Worm (Caenorhabditis elegans): ENCODE data around the gene ZK507.1.

Gene ZK507.1

ce11 chrIII:9051119-9051597 lies 50.0 kb downstream of the ZK507.1 start:
- TF ChIP-seq dpl-1 (GFP tag; optimal IDR thresholded peaks at IDR 0.05) (peak; percentile 46 to 56 (median 54)), efl-1 (optimal IDR thresholded peaks at IDR 0.05) (peak; percentile 46 to 66), efl-1 (GFP tag; optimal IDR thresholded peaks at IDR 0.05 in 1 of 2) (peak; percentile 53 to 95), tbx-2 (tag; optimal IDR thresholded peaks at IDR 0.05) (peak; percentile 6), fos-1 (tag; optimal IDR thresholded peaks at IDR 0.05) (no peak), nhr-71 (tag; optimal IDR thresholded peaks at IDR 0.05) (peak; percentile 93), mdl-1 (tag; optimal IDR thresholded peaks at IDR 0.05) (peak in 1 of 2 experiments; percentile 63), lin-15B (tag; optimal IDR thresholded peaks at IDR 0.05) (peak; percentile 23), nhr-47 (tag; optimal IDR thresholded peaks at IDR 0.05) (peak; percentile 68), nhr-12 (tag; optimal IDR thresholded peaks at IDR 0.05) (no peak), sup-37 (GFP tag; optimal IDR thresholded peaks at IDR 0.05) (no peak), pag-3 (tag; optimal IDR thresholded peaks at IDR 0.05; ENCODE audit: borderline replicate concordance, insufficient read depth) (peak; percentile 36), Y116A8C.19 (tag; optimal IDR thresholded peaks at IDR 0.05; ENCODE audit: borderline replicate concordance) (no peak), isw-1 (GFP tag; IDR thresholded peaks at IDR 0.05) (peak; percentile 45), snu-23 (GFP tag; optimal IDR thresholded peaks at IDR 0.05) (peak; percentile 89), jun-1 (tag; optimal IDR thresholded peaks at IDR 0.05) (peak; percentile 3), hlh-17 (GFP tag; optimal IDR thresholded peaks at IDR 0.05; ENCODE audit: borderline replicate concordance) (no peak), lin-14 (GFP tag; optimal IDR thresholded peaks at IDR 0.05) (peak; percentile 81), unc-98 (GFP tag; IDR thresholded peaks at IDR 0.05) (no peak), rnt-1 (tag; optimal IDR thresholded peaks at IDR 0.05) (peak; percentile 75), ztf-11 (tag; optimal IDR thresholded peaks at IDR 0.05) (no peak), hlh-4 (tag; optimal IDR thresholded peaks at IDR 0.05) (no peak), efl-3 (GFP tag; optimal IDR thresholded peaks at IDR 0.05) (no peak), mep-1 (tag; optimal IDR thresholded peaks at IDR 0.05) (peak; percentile 98), nhr-11 (tag; optimal IDR thresholded peaks at IDR 0.05) (no peak), aha-1 (tag; optimal IDR thresholded peaks at IDR 0.05) (no peak), nhr-77 (tag; optimal IDR thresholded peaks at IDR 0.05) (no peak), swsn-7 (tag; optimal IDR thresholded peaks at IDR 0.05) (peak; percentile 84), ceh-8 (GFP tag; optimal IDR thresholded peaks at IDR 0.05) (no peak), ceh-63 (GFP tag; optimal IDR thresholded peaks at IDR 0.05) (no peak), ztf-4 (tag; optimal IDR thresholded peaks at IDR 0.05) (peak; percentile 91), fkh-8 (tag; optimal IDR thresholded peaks at IDR 0.05) (peak; percentile 75), C04F5.9 (tag; optimal IDR thresholded peaks at IDR 0.05) (peak; percentile 21), egl-13 (tag; optimal IDR thresholded peaks at IDR 0.05) (no peak), lin-39 (tag; optimal IDR thresholded peaks at IDR 0.05) (no peak), lsy-2 (tag; optimal IDR thresholded peaks at IDR 0.05) (peak; percentile 79 to 87), C34B4.2 (tag; optimal IDR thresholded peaks at IDR 0.05) (no peak), nhr-76 (tag; optimal IDR thresholded peaks at IDR 0.05) (no peak), nhr-90 (tag; optimal IDR thresholded peaks at IDR 0.05; ENCODE audit: poor library complexity) (peak; percentile 70), ceh-82 (tag; optimal IDR thresholded peaks at IDR 0.05) (peak in 1 of 3 experiments; percentile 58), unc-30 (tag; optimal IDR thresholded peaks at IDR 0.05) (no peak), nhr-85 (tag) (peak; percentile 95), blmp-1 (tag; optimal IDR thresholded peaks at IDR 0.05) (peak; percentile 66), nhr-19 (GFP tag; conservative IDR thresholded peaks at IDR 0.05) (peak; percentile 83), unc-130 (tag; optimal IDR thresholded peaks at IDR 0.05) (no peak), zag-1 (tag; optimal IDR thresholded peaks at IDR 0.05) (no peak), grh-1 (GFP tag; IDR thresholded peaks at IDR 0.05) (peak; percentile 68), mef-2 (tag; optimal IDR thresholded peaks at IDR 0.05) (no peak), lin-13 (GFP tag; optimal IDR thresholded peaks at IDR 0.05) (peak; percentile 73), vab-15 (tag; optimal IDR thresholded peaks at IDR 0.05) (no peak), nhr-28 (tag; optimal IDR thresholded peaks at IDR 0.05) (no peak), ama-1 (optimal IDR thresholded peaks at IDR 0.05) (peak; percentile 97), ceh-90 (tag; optimal IDR thresholded peaks at IDR 0.05) (no peak), pqm-1 (tag; optimal IDR thresholded peaks at IDR 0.05) (no peak)

All from whole organism, L1 larva.